Worm (Caenorhabditis elegans): ENCODE measurements around the gene M03F4.4.

- no peak for TF ChIP-seq athp-1 (tag; optimal IDR thresholded peaks at IDR 0.05)
- TF ChIP-seq snpc-1.3 (tag; optimal IDR thresholded peaks at IDR 0.05; ENCODE audit: insufficient read depth), result no peak
- TF ChIP-seq atf-7 (tag; optimal IDR thresholded peaks at IDR 0.05), result no peak
- no peak for TF ChIP-seq unc-62 (GFP tag; optimal IDR thresholded peaks at IDR 0.05)
- TF ChIP-seq mel-28 (tag; optimal IDR thresholded peaks at IDR 0.05; ENCODE audit: borderline replicate concordance), result no peak
- no peak for TF ChIP-seq nhr-179 (tag; optimal IDR thresholded peaks at IDR 0.05)
- no peak for TF ChIP-seq F22D6.2 (tag; optimal IDR thresholded peaks at IDR 0.05)
- TF ChIP-seq lin-54 (GFP tag; optimal IDR thresholded peaks at IDR 0.05), result no peak
- TF ChIP-seq pha-4 (tag; optimal IDR thresholded peaks at IDR 0.05), result no peak
- TF ChIP-seq aptf-2 (GFP tag; conservative IDR thresholded peaks at IDR 0.05), result no peak
- TF ChIP-seq D2030.7 (GFP tag; IDR thresholded peaks at IDR 0.05), result no peak
- TF ChIP-seq nhr-90 (tag; optimal IDR thresholded peaks at IDR 0.05), result no peak
- no peak for TF ChIP-seq hrde-1 (tag; optimal IDR thresholded peaks at IDR 0.05; ENCODE audit: borderline replicate concordance)
Measured at ce11 chrX:4987617-4988016, 30.4 kb upstream of the M03F4.4 start.

Measured in whole organism, young adult.